Fruit fly (Drosophila melanogaster): ENCODE results near the gene Pdp1.

DNA sequence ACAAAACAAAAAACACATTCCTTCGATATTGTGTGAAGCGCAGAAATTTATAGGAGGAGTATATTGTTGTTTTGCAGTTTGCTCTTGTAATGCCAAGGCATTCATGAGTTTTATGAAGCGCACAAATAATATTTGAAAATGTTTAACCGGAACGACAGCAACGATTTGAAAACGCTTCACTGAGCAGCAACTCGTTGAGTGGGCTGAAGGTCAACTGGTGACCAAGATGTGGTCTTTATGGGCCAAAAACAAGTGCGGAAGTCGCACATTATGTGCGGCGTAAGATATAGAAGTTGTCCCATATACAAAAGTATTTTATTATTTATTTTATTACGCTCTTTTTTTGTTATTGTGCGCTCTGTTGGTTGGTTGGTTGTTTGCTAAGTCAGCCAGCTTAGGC lies 80.9 kb downstream of the Pdp1 start:
- TF ChIP-seq tj (GFP tag; optimal IDR thresholded peaks at IDR 0.05) (no peak), CG1620 (GFP tag; optimal IDR thresholded peaks at IDR 0.05) (no peak), ovo (GFP tag; optimal IDR thresholded peaks at IDR 0.05) (no peak), kay (GFP tag; ENCODE audit: borderline replicate concordance) (no peak), CG12768 (GFP tag; optimal IDR thresholded peaks at IDR 0.05) (no peak), Hr96 (GFP tag; optimal IDR thresholded peaks at IDR 0.05) (no peak), Mnt (GFP tag; optimal IDR thresholded peaks at IDR 0.05) (no peak), CG7045 (GFP tag; optimal IDR thresholded peaks at IDR 0.05) (no peak)

Data from whole organism, adult.